Worm (Caenorhabditis elegans): Measurements from ENCODE around the gene F38H4.5.

DNA sequence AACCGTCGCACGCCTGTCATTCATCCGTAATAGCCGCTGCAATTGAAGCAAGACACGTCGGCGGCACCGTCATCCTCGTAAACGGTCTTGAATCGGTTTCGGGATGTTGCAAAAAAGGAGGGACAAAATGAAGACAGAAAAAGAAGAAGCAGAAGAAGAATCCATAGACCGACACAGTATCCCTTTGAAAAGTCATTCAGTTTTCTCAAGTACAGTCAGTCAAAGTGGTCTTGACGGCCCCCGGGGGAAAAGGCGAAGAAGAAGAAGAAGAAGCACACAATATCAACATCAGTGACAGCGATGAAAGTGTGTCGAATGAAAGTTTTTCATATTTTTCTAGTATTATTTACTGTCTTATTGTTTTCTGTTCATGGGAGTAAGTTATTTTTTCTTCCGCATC, 26.3 kb downstream of the F38H4.5 start, which contains the start of gene cutl-27:
- TF ChIP-seq alr-1 (tag; optimal IDR thresholded peaks at IDR 0.05; ENCODE audit: borderline replicate concordance), result no peak
- TF ChIP-seq nhr-11 (tag; optimal IDR thresholded peaks at IDR 0.05), result no peak
- TF ChIP-seq lin-39 (tag; optimal IDR thresholded peaks at IDR 0.05), result no peak
- TF ChIP-seq ceh-82 (tag; optimal IDR thresholded peaks at IDR 0.05), result no peak
- TF ChIP-seq fkh-10 (GFP tag; optimal IDR thresholded peaks at IDR 0.05), result no peak
- no peak for TF ChIP-seq fos-1 (tag; optimal IDR thresholded peaks at IDR 0.05)
- no peak for TF ChIP-seq nhr-77 (tag; optimal IDR thresholded peaks at IDR 0.05)
- no peak for TF ChIP-seq dpl-1 (GFP tag; optimal IDR thresholded peaks at IDR 0.05)
- no peak for TF ChIP-seq lsy-2 (tag; optimal IDR thresholded peaks at IDR 0.05)
- no peak for TF ChIP-seq elt-3 (tag; optimal IDR thresholded peaks at IDR 0.05)
- no peak for TF ChIP-seq ama-1 (optimal IDR thresholded peaks at IDR 0.05)
- TF ChIP-seq zag-1 (tag; optimal IDR thresholded peaks at IDR 0.05), result no peak
- TF ChIP-seq blmp-1 (tag; optimal IDR thresholded peaks at IDR 0.05), result no peak
- no peak for TF ChIP-seq snpc-4 (tag; optimal IDR thresholded peaks at IDR 0.05)

All from whole organism, L1 larva.